Worm (Caenorhabditis elegans) whole organism, L1 larva: Measurements from ENCODE around the gene H34I24.1.

Experiments used
- hlh-17 ChIP-seq: fragments of 200-800 bp; sonication (Bioruptor generic); optimal IDR thresholded peaks from 2 replicates; lab custom pipeline; 2018; ENCODE audit warnings: missing genetic modification characterization, mild to moderate bottlenecking, missing compliant biosample characterization, moderate library complexity, borderline replicate concordance
- lin-39 ChIP-seq: fragments of 150-350 bp; optimal IDR thresholded peaks from 2 replicates; lab custom pipeline; 2014; ENCODE audit warnings: missing biosample characterization, missing genetic modification reagents, missing genetic modification characterization
- nhr-237 ChIP-seq: fragments of 150-350 bp; optimal IDR thresholded peaks from 2 replicates; lab custom pipeline; 2014; ENCODE audit warnings: missing biosample characterization, missing genetic modification characterization
- nhr-28 ChIP-seq: fragments of 150-350 bp; optimal IDR thresholded peaks from 2 replicates; lab custom pipeline; 2014; ENCODE audit warnings: missing biosample characterization, missing genetic modification characterization

ce11 chrIII:2871817-2872216 is 25.0 kb downstream of the H34I24.1 start:
- TF ChIP-seq lin-39 = peak; percentile 39
- no peak for TF ChIP-seq nhr-28 (tag; lab: Kevin White, UChicago)
- TF ChIP-seq nhr-237 (tag; lab: Kevin White, UChicago) = no peak
- TF ChIP-seq hlh-17 (GFP tag; lab: Kevin White, UChicago) = no peak
